Worm (Caenorhabditis elegans): ENCODE results near the gene pdtf-1.

pdtf-1 gene

DNA sequence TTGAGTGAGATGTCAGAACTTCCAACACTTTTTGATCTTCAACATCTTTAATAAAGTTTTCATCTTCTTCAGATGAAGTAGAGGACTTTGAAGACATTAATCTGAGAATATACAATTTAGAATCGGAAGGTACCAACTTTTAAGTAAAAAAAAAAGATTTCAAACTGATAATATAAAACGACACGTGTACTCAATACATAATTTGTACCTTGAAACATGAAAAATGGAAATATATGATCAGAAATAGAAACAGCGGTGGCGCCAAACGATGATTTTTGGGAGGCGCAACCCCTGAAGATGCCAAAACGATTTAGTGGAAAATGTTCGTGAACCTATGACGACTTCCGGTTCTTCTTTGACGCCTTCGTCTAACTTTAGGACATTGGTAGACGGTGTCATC, 39.7 kb downstream of the pdtf-1 start, which contains the start of gene oat-1:
oat-1 (minus strand) TSS at position 101 of the 400 bp plus-strand sequence.
- no peak for TF ChIP-seq mxl-1 (tag; optimal IDR thresholded peaks at IDR 0.05)
- no peak for TF ChIP-seq tlf-1 (GFP tag; optimal IDR thresholded peaks at IDR 0.05)
- TF ChIP-seq Y79H2A.3 (GFP tag; conservative IDR thresholded peaks at IDR 0.05), result no peak
- no peak for TF ChIP-seq athp-1 (tag; optimal IDR thresholded peaks at IDR 0.05)
- TF ChIP-seq snpc-3.4 (tag; optimal IDR thresholded peaks at IDR 0.05), result no peak

DNA sequence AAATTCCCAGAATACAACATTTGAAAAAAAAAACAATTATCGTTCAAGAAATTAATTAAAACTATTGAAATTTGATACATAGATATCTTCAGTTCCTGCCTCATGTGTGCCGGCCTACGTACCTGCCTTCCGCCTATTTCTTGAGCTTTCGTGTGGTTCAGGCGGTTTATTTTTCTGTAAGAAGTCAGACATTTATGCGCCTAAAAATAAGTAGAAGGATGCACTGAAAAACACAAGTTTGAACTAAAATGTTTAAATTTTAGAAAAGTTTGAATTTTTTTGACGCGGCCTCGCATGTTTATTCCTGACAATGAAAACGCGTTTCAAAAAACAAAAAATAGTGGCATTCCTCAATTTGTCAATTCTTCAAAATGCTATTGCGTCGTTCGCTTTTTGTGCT, 40.9 kb downstream of the pdtf-1 start, which contains the start of gene C28C12.11:
C28C12.11 (plus strand) TSS at position 301 of the 400 bp plus-strand sequence.
- TF ChIP-seq hlh-12 (tag; optimal IDR thresholded peaks at IDR 0.05), result no peak
- TF ChIP-seq lsl-1 (GFP tag; optimal IDR thresholded peaks at IDR 0.05), result no peak
- no peak for TF ChIP-seq snpc-1.1 (tag; optimal IDR thresholded peaks at IDR 0.05; ENCODE audit: insufficient read depth)
- TF ChIP-seq nfyb-1 (GFP tag; IDR thresholded peaks at IDR 0.05), result no peak
- no peak for TF ChIP-seq snpc-1.3 (tag; optimal IDR thresholded peaks at IDR 0.05; ENCODE audit: insufficient read depth)
- TF ChIP-seq lin-40 (tag; optimal IDR thresholded peaks at IDR 0.05), result no peak
- no peak for TF ChIP-seq F49E8.2 (tag; optimal IDR thresholded peaks at IDR 0.05; ENCODE audit: insufficient read depth)
- no peak for TF ChIP-seq nhr-120 (GFP tag; IDR thresholded peaks at IDR 0.05)
- no peak for TF ChIP-seq rpc-1 (optimal IDR thresholded peaks at IDR 0.05)
- no peak for TF ChIP-seq rpc-1 (tag; optimal IDR thresholded peaks at IDR 0.05)
- no peak for TF ChIP-seq athp-1 (tag; optimal IDR thresholded peaks at IDR 0.05)
- TF ChIP-seq snpc-3.4 (tag; optimal IDR thresholded peaks at IDR 0.05), result no peak
- no peak for TF ChIP-seq madf-8 (GFP tag; conservative IDR thresholded peaks at IDR 0.05)
- no peak for TF ChIP-seq F10E7.11 (tag; optimal IDR thresholded peaks at IDR 0.05)
- no peak for TF ChIP-seq F52B5.7 (tag; optimal IDR thresholded peaks at IDR 0.05)
- no peak for TF ChIP-seq pbrm-1 (GFP tag; IDR thresholded peaks at IDR 0.05)
- TF ChIP-seq die-1 (tag; optimal IDR thresholded peaks at IDR 0.05), result no peak
- no peak for TF ChIP-seq ztf-6 (GFP tag; IDR thresholded peaks at IDR 0.05)

DNA sequence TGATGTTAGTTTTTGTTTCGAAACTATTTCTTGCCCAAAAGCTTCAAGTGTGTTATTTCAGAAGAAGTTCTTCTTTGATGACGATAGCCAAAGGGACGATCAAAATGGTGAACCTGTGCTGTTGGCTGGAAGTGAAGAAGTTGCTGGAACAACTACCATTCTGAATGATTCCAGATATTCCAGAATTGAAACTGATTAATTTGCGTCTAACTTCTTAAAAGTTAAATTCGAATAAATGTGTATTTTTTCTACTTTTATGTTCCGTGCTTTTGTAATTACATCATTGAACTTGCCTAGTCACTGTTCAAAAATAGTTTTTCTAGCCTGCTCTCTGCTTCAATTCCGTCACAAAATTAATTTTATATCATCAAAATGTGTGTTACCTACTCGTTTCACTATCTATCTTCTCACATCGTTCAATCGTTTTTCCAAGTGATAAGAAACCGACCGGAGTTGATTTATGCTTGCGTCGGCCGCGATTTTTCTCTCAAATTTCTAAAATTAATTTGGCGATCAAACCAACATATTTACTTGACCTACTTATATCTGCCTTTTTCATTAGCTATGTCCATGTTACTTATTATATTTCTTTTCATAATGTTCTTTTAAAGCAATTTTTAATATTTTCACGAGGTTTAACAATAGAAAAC, 42.3 kb downstream of the pdtf-1 start:
- no peak for TF ChIP-seq ztf-28 (GFP tag; IDR thresholded peaks at IDR 0.05)
- no peak for TF ChIP-seq ztf-6 (GFP tag; IDR thresholded peaks at IDR 0.05)
- peak; percentile 86 for TF ChIP-seq nhr-80 (tag; optimal IDR thresholded peaks at IDR 0.05)

DNA sequence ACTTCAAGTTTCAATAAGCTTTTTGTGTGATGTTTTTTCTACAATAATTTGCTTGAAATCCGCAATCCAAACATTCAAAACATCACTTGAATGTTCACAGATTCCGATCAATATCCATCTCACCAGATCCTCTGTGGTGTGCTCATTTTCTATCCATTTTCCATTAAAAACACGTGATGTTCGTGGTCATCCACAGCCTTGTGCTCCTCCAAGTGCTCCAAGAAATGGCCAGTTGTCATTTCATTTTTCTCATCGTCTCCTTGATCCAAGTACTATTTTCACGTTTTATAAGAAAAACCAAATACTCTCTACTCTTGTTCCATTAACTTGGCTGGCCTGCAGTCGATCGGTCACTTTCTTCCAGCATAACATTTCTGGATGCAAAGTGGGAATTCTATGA, 43.3 kb downstream of the pdtf-1 start:
- TF ChIP-seq hrde-1 (tag; optimal IDR thresholded peaks at IDR 0.05; ENCODE audit: borderline replicate concordance) (no peak), mcd-1 (GFP tag; IDR thresholded peaks at IDR 0.05) (no peak), egrh-3 (GFP tag; IDR thresholded peaks at IDR 0.05) (no peak), ccch-3 (GFP tag; optimal IDR thresholded peaks at IDR 0.05) (no peak)

DNA sequence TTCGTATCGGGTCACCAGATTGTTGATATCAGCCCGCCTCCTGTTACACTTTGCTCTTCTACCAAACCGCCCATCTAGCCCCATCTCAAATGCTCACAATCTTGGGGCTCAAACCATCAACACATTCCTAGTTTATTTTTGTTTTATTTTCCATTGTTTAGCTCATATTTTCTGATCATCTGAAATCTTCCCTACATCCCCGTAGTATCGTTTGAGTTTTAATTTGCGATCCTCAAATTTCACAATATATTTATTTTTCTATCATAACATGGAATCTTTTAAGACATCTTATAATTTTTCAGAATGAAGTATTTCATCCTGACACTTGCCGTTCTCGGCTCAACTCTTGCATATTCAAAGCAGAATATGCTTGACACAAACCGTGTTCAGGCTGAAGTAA, 44.0 kb downstream of the pdtf-1 start, which contains the start of gene spp-10:
spp-10 (plus strand) TSS at position 301 of the 400 bp plus-strand sequence.
- TF ChIP-seq snpc-1.3 (tag; optimal IDR thresholded peaks at IDR 0.05; ENCODE audit: insufficient read depth) (no peak), unc-130 (GFP tag; optimal IDR thresholded peaks at IDR 0.05) (no peak), fkh-3 (tag; optimal IDR thresholded peaks at IDR 0.05) (no peak), Y79H2A.3 (GFP tag; conservative IDR thresholded peaks at IDR 0.05) (no peak)

DNA sequence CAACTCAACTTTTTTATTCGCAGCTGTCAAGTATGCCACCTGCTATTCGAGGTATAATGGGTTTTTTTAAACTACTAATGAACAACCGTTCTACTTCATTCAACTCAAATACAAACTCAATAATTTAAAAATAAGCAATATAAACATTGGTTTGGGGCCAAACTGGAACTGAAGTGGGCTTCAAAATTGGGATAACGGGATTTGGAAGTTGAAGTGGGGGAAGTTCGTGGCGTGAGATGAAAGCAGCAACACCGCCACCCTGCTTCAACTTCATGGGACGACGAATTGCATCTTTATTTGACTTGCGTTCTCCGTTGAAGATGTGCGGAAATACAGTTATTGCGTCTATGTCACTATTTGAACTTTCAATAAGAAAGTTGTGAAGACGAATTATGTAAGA, 45.7 kb downstream of the pdtf-1 start:
- peak; percentile 20 for TF ChIP-seq atf-7 (tag; optimal IDR thresholded peaks at IDR 0.05)
- TF ChIP-seq nfyb-1 (GFP tag; IDR thresholded peaks at IDR 0.05), result 0 out of 2 replicates have a peak, but pooled peaks have one; percentile 27
- peak; percentile 41 for TF ChIP-seq B0336.3 (GFP tag; IDR thresholded peaks at IDR 0.05)
- TF ChIP-seq Y95B8A.8 (GFP tag; IDR thresholded peaks at IDR 0.05), result no peak
- TF ChIP-seq F23B12.7 (tag; optimal IDR thresholded peaks at IDR 0.05; ENCODE audit: insufficient read depth), result no peak
- TF ChIP-seq K12H6.12 (tag; optimal IDR thresholded peaks at IDR 0.05), result no peak
- peak; percentile 21 for TF ChIP-seq repo-1 (tag; optimal IDR thresholded peaks at IDR 0.05)
- TF ChIP-seq cebp-1 (GFP tag; IDR thresholded peaks at IDR 0.05), result no peak
- peak; percentile 0 for TF ChIP-seq cebp-1 (tag; optimal IDR thresholded peaks at IDR 0.05)
- 0 out of 2 replicates have a peak, but pooled peaks have one; percentile 35 for TF ChIP-seq Y53G8AR.9 (GFP tag; conservative IDR thresholded peaks at IDR 0.05)
- no peak for TF ChIP-seq nhr-27 (tag; optimal IDR thresholded peaks at IDR 0.05)
- no peak for TF ChIP-seq ztf-28 (GFP tag; IDR thresholded peaks at IDR 0.05)

All from whole organism, young adult.